Worm (Caenorhabditis elegans) whole organism, L2 larva: ENCODE results near the gene F57A8.7.

Source experiments
- C34F6.9 ChIP-seq: fragments of 150-350 bp; optimal IDR thresholded peaks from 2 replicates; lab custom pipeline; 2014; ENCODE audit warnings: missing biosample characterization, missing genetic modification characterization
- F13H6.1 ChIP-seq: sonication (generic microtip); optimal IDR thresholded peaks from 2 replicates; lab custom pipeline; 2016; ENCODE audit warnings: missing genetic modification characterization, missing compliant biosample characterization
- Y55F3AM.14 ChIP-seq: fragments of 200-800 bp; sonication (Bioruptor generic); optimal IDR thresholded peaks from 2 replicates; lab custom pipeline; 2018; ENCODE audit warnings: mild to moderate bottlenecking, missing genetic modification characterization, missing compliant biosample characterization
- ZK546.5 ChIP-seq: sonication (generic microtip); optimal IDR thresholded peaks from 2 replicates; lab custom pipeline; 2017; ENCODE audit warnings: missing biosample characterization, missing genetic modification characterization
- alr-1 ChIP-seq: fragments of 150-350 bp; optimal IDR thresholded peaks from 2 replicates; lab custom pipeline; 2014; ENCODE audit warnings: missing biosample characterization, missing genetic modification characterization
- aly-2 ChIP-seq: fragments of 150-350 bp; optimal IDR thresholded peaks from 2 replicates; lab custom pipeline; 2014; ENCODE audit warnings: missing biosample characterization, missing genetic modification characterization
- blmp-1 ChIP-seq: sonication (generic microtip); optimal IDR thresholded peaks from 2 replicates; lab custom pipeline; 2017; ENCODE audit warnings: missing genetic modification characterization, mild to moderate bottlenecking, missing compliant biosample characterization, antibody characterized with exemption, moderate library complexity; ENCODE audit not compliant: insufficient read depth
- ceh-82 ChIP-seq: fragments of 150-350 bp; optimal IDR thresholded peaks from 2 replicates; lab custom pipeline; 2014; ENCODE audit warnings: missing biosample characterization, missing genetic modification characterization
- crh-2 ChIP-seq: sonication (generic microtip); optimal IDR thresholded peaks from 2 replicates; lab custom pipeline; 2017; ENCODE audit warnings: missing biosample characterization, missing genetic modification characterization
- dmd-4 ChIP-seq: sonication (generic microtip); optimal IDR thresholded peaks from 2 replicates; lab custom pipeline; 2017; ENCODE audit warnings: missing biosample characterization, missing genetic modification characterization
- egl-27 ChIP-seq: sonication (generic microtip); optimal IDR thresholded peaks from 3 replicates; lab custom pipeline; 2017; ENCODE audit warnings: missing biosample characterization, missing genetic modification reagents, missing genetic modification characterization
- elt-3 ChIP-seq: sonication (generic microtip); optimal IDR thresholded peaks from 2 replicates; lab custom pipeline; 2017; ENCODE audit warnings: missing biosample characterization, missing genetic modification characterization
- fos-1 ChIP-seq: fragments of 150-350 bp; optimal IDR thresholded peaks from 2 replicates; lab custom pipeline; 2014; ENCODE audit warnings: missing biosample characterization, missing genetic modification characterization
- gmeb-1 ChIP-seq: fragments of 150-350 bp; optimal IDR thresholded peaks from 2 replicates; lab custom pipeline; 2014; ENCODE audit warnings: missing biosample characterization, missing genetic modification characterization
- lin-11 ChIP-seq: fragments of 150-350 bp; sonication (generic microtip); optimal IDR thresholded peaks from 2 replicates; lab custom pipeline; 2014; ENCODE audit warnings: missing biosample characterization, missing genetic modification characterization, inconsistent platforms, mixed read lengths
- lin-39 ChIP-seq: fragments of 150-350 bp; optimal IDR thresholded peaks from 2 replicates; lab custom pipeline; 2014; ENCODE audit warnings: missing biosample characterization, missing genetic modification reagents, missing genetic modification characterization
- lsy-2 ChIP-seq, 2 experiments: fragments of 150-350 bp in 1 of 2; sonication (generic microtip) in 1 of 2; optimal IDR thresholded peaks; 2 replicates each; lab custom pipeline; 2014 to 2017; ENCODE audit warnings: missing biosample characterization in 2 of 2, missing genetic modification characterization in 2 of 2
- mab-5 ChIP-seq: fragments of 150-350 bp; optimal IDR thresholded peaks from 2 replicates; lab custom pipeline; 2014; ENCODE audit warnings: missing biosample characterization, missing genetic modification characterization
- mbf-1 ChIP-seq: sonication (generic microtip); optimal IDR thresholded peaks from 2 replicates; lab custom pipeline; 2017; ENCODE audit warnings: missing biosample characterization, missing genetic modification characterization
- mdl-1 ChIP-seq, 2 experiments: fragments of 150-350 bp in 1 of 2; sonication (generic microtip) in 1 of 2; optimal IDR thresholded peaks; 2 replicates each; lab custom pipeline; 2017; ENCODE audit warnings: missing biosample characterization in 2 of 2, missing genetic modification characterization in 2 of 2
- nhr-11 ChIP-seq: fragments of 150-350 bp; optimal IDR thresholded peaks from 2 replicates; lab custom pipeline; 2014; ENCODE audit warnings: missing biosample characterization, missing genetic modification characterization
- nhr-12 ChIP-seq: fragments of 150-350 bp; optimal IDR thresholded peaks from 2 replicates; lab custom pipeline; 2014; ENCODE audit warnings: missing biosample characterization, missing genetic modification characterization
- nhr-21 ChIP-seq: fragments of 150-350 bp; optimal IDR thresholded peaks from 2 replicates; lab custom pipeline; 2014; ENCODE audit warnings: missing biosample characterization, missing genetic modification characterization
- nhr-23 ChIP-seq: fragments of 150-350 bp; optimal IDR thresholded peaks from 2 replicates; lab custom pipeline; 2014; ENCODE audit warnings: missing biosample characterization, missing genetic modification reagents, missing genetic modification characterization
- nhr-237 ChIP-seq: fragments of 150-350 bp; optimal IDR thresholded peaks from 2 replicates; lab custom pipeline; 2014; ENCODE audit warnings: missing biosample characterization, missing genetic modification characterization
- nhr-25 ChIP-seq: fragments of 150-350 bp; sonication (generic microtip); optimal IDR thresholded peaks from 3 replicates; lab custom pipeline; 2014; ENCODE audit warnings: missing biosample characterization, missing genetic modification characterization
- nhr-77 ChIP-seq: fragments of 150-350 bp; optimal IDR thresholded peaks from 2 replicates; lab custom pipeline; 2014; ENCODE audit warnings: missing biosample characterization, missing genetic modification characterization
- peb-1 ChIP-seq: fragments of 150-350 bp; optimal IDR thresholded peaks from 2 replicates; lab custom pipeline; 2014; ENCODE audit warnings: missing biosample characterization, missing genetic modification characterization
- sem-4 ChIP-seq: fragments of 150-350 bp; optimal IDR thresholded peaks from 2 replicates; lab custom pipeline; 2014; ENCODE audit warnings: missing biosample characterization, missing genetic modification reagents, missing genetic modification characterization
- skn-1 ChIP-seq: sonication (generic microtip); optimal IDR thresholded peaks from 2 replicates; lab custom pipeline; 2017; ENCODE audit warnings: missing biosample characterization, missing genetic modification characterization
- sma-3 ChIP-seq: sonication (generic microtip); optimal IDR thresholded peaks from 2 replicates; lab custom pipeline; 2016; ENCODE audit warnings: missing genetic modification reagents, missing genetic modification characterization, missing compliant biosample characterization
- sma-9 ChIP-seq, 2 experiments: fragments of 150-350 bp in 1 of 2; sonication (generic microtip) in 1 of 2; optimal IDR thresholded peaks; 2 replicates each; lab custom pipeline; 2014 to 2016; ENCODE audit warnings: missing genetic modification characterization in 2 of 2, mild to moderate bottlenecking in 1 of 2, missing biosample characterization in 1 of 2, missing compliant biosample characterization in 1 of 2, missing genetic modification reagents in 1 of 2, moderate library complexity in 1 of 2
- unc-55 ChIP-seq: fragments of 150-350 bp; sonication (generic microtip); optimal IDR thresholded peaks from 3 replicates; lab custom pipeline; 2014; ENCODE audit warnings: missing biosample characterization, missing genetic modification reagents, missing genetic modification characterization
- unc-62 ChIP-seq: fragments of 150-350 bp; optimal IDR thresholded peaks from 2 replicates; lab custom pipeline; 2014; ENCODE audit warnings: missing biosample characterization, missing genetic modification reagents, missing genetic modification characterization
- ztf-1 ChIP-seq: fragments of 200-800 bp; sonication (Bioruptor generic); conservative IDR thresholded peaks from 2 replicates; pipeline ENCODE4 v1.3.6; 2022; ENCODE audit warnings: missing genetic modification characterization, missing compliant biosample characterization
- ztf-11 ChIP-seq: sonication (generic microtip); optimal IDR thresholded peaks from 2 replicates; lab custom pipeline; 2017; ENCODE audit warnings: missing biosample characterization, missing genetic modification characterization
- ztf-4 ChIP-seq: fragments of 150-350 bp; optimal IDR thresholded peaks from 2 replicates; lab custom pipeline; 2014; ENCODE audit warnings: missing biosample characterization, missing genetic modification characterization

F57A8.7 gene

ce11 chrV:10083999-10084468 is 8.5 kb downstream of the F57A8.7 start, which contains the start of gene nhr-12:
TSS of gene nhr-12 (minus strand) at chrV:10084049.
- TF ChIP-seq lin-39 (tag; lab: Kevin White, UChicago) (no peak), gmeb-1 (no peak), sma-9 (GFP tag; optimal IDR thresholded peaks at IDR 0.05; lab: Kevin White, UChicago) (peak; percentile 29), sma-9 (tag; optimal IDR thresholded peaks at IDR 0.05; lab: Kevin White, UChicago) (no peak), crh-2 (tag; lab: Kevin White, UChicago) (peak; percentile 45), unc-55 (GFP tag; lab: Kevin White, UChicago) (peak; percentile 24), peb-1 (tag; lab: Kevin White, UChicago) (no peak), skn-1 (tag; lab: Kevin White, UChicago) (peak; percentile 2)

DNA sequence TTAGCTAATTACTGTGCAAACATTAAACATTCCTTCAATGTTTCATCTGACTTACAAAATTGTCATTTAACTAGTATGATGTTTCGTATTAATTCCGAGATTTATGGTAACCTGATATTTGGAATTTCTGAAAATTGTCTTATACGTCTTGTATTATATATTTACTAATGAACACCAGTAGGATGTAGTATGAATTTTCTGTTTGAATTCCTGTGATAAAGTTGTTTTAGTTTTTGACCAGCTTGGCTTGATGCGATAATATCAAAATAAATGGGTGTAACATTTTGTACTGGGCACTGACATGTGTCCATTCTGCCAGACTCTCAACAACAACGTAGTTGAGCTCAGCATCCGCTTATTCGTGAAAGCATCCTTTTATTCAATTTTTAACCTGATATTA is 9.3 kb downstream of the F57A8.7 start, which contains the start of gene R04B5.6:
Gene R04B5.6, plus strand, starts transcription at position 301 of the 400 bp plus-strand sequence.
- TF ChIP-seq ztf-4 (tag; lab: Kevin White, UChicago) (no peak), ztf-1 (no peak), nhr-237 (no peak), nhr-77 (tag; lab: Kevin White, UChicago) (no peak), fos-1 (tag; lab: Kevin White, UChicago) (no peak), gmeb-1 (no peak), aly-2 (no peak), lin-11 (tag; lab: Kevin White, UChicago) (no peak), nhr-12 (tag; lab: Kevin White, UChicago) (no peak), crh-2 (tag; lab: Kevin White, UChicago) (no peak), dmd-4 (no peak), nhr-25 (no peak), unc-55 (GFP tag; lab: Kevin White, UChicago) (no peak), skn-1 (tag; lab: Kevin White, UChicago) (no peak), nhr-23 (tag; lab: Kevin White, UChicago) (no peak), alr-1 (tag; lab: Kevin White, UChicago) (no peak)

ce11 chrV:10086141-10086540 is 10.6 kb downstream of the F57A8.7 start:
- TF ChIP-seq F13H6.1 (tag; lab: Kevin White, UChicago) (peak; percentile 37), lsy-2 (tag; optimal IDR thresholded peaks at IDR 0.05; lab: Kevin White, UChicago) (peak in 1 of 2 experiments; percentile 13), nhr-11 (tag; lab: Kevin White, UChicago) (no peak), sma-9 (GFP tag; optimal IDR thresholded peaks at IDR 0.05; lab: Kevin White, UChicago) (peak; percentile 32), sma-9 (tag; optimal IDR thresholded peaks at IDR 0.05; lab: Kevin White, UChicago) (no peak)

ce11 chrV:10087103-10087502 is 11.6 kb downstream of the F57A8.7 start, which contains the start of gene R04B5.5:
TSS of gene R04B5.5 (plus strand) at chrV:10087480.
- TF ChIP-seq mdl-1 (tag; optimal IDR thresholded peaks at IDR 0.05; lab: Kevin White, UChicago) (peak; percentile 15 to 45), lin-11 (tag; lab: Kevin White, UChicago) (no peak), nhr-11 (tag; lab: Kevin White, UChicago) (no peak), peb-1 (tag; lab: Kevin White, UChicago) (no peak), nhr-21 (peak; percentile 65), F13H6.1 (tag; lab: Kevin White, UChicago) (peak; percentile 29), egl-27 (tag; lab: Kevin White, UChicago) (peak; percentile 35), sma-9 (GFP tag; optimal IDR thresholded peaks at IDR 0.05; lab: Kevin White, UChicago) (peak; percentile 87), sma-9 (tag; optimal IDR thresholded peaks at IDR 0.05; lab: Kevin White, UChicago) (no peak), blmp-1 (peak; percentile 55), ZK546.5 (tag; lab: Kevin White, UChicago) (no peak), sma-3 (GFP tag; lab: Kevin White, UChicago) (peak; percentile 32), C34F6.9 (peak; percentile 21), fos-1 (tag; lab: Kevin White, UChicago) (peak; percentile 69), lsy-2 (tag; optimal IDR thresholded peaks at IDR 0.05; lab: Kevin White, UChicago) (peak in 1 of 2 experiments; percentile 39), Y55F3AM.14 (GFP tag; lab: Kevin White, UChicago) (no peak), ceh-82 (tag; lab: Kevin White, UChicago) (no peak), nhr-237 (no peak), crh-2 (tag; lab: Kevin White, UChicago) (peak; percentile 35)
- TF ChIP-seq, all 48 proteins: peak for 11

DNA sequence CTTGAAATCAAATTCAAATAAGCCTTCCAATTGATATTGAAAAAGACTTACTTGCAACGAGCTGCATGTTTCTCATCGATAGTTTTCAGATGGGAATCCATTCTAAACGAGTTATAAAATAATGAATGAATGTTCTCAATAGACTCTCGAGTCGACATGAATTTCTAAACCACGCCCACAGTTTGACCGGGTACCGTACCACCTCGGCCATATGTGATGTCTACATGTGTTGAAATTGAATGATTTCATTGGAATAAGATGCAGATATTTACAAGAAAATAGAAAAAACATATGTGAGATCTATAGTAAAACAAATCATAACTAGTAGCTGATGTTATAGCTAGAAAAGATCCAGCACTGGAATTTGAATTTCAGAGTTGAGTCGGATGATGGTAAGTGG is 14.9 kb downstream of the F57A8.7 start, which contains the start of gene R04B5.7:
Gene R04B5.7, minus strand, starts transcription at position 101 of the 400 bp plus-strand sequence.
- TF ChIP-seq lin-39 (tag; lab: Kevin White, UChicago) (no peak), sem-4 (tag; lab: Kevin White, UChicago) (no peak), skn-1 (tag; lab: Kevin White, UChicago) (no peak), ceh-82 (tag; lab: Kevin White, UChicago) (no peak), unc-62 (GFP tag; lab: Kevin White, UChicago) (no peak), mab-5 (tag; lab: Kevin White, UChicago) (no peak), alr-1 (tag; lab: Kevin White, UChicago) (no peak), blmp-1 (no peak), F13H6.1 (tag; lab: Kevin White, UChicago) (no peak), nhr-11 (tag; lab: Kevin White, UChicago) (no peak), nhr-23 (tag; lab: Kevin White, UChicago) (no peak), ztf-11 (tag; lab: Kevin White, UChicago) (no peak), crh-2 (tag; lab: Kevin White, UChicago) (no peak), mbf-1 (tag; lab: Kevin White, UChicago) (no peak), elt-3 (no peak), egl-27 (tag; lab: Kevin White, UChicago) (no peak), nhr-25 (no peak)
